Fruit fly (Drosophila melanogaster) whole organism, prepupa: ENCODE results near the gene Tango10.

ENCODE experiments used
- CG10631 ChIP-seq: fragments of 200-800 bp; sonication (Bioruptor generic); optimal IDR thresholded peaks from 2 replicates; lab custom pipeline; 2016; ENCODE audit warnings: missing biosample characterization, missing genetic modification characterization
- Ets21C ChIP-seq: fragments of 200-800 bp; sonication (Bioruptor generic); optimal IDR thresholded peaks from 3 replicates; lab custom pipeline; 2016; ENCODE audit warnings: missing biosample characterization, missing genetic modification characterization
- Ets96B ChIP-seq: fragments of 200-800 bp; optimal IDR thresholded peaks from 2 replicates; lab custom pipeline; 2019; ENCODE audit warnings: missing biosample characterization, mild to moderate bottlenecking, missing genetic modification characterization, moderate library complexity
- Gug ChIP-seq: fragments of 200-800 bp; sonication (Bioruptor generic); IDR thresholded peaks from 2 replicates; pipeline ENCODE4 v1.3.6; 2022; ENCODE audit warnings: missing biosample characterization, missing genetic modification characterization

dm6 chrX:11714529-11715262 is 5.3 kb upstream of the Tango10 start:
- TF ChIP-seq Ets21C (GFP tag; lab: Kevin White, UChicago) (no peak), Ets96B (tag; lab: Kevin White, UChicago) (no peak), Gug (GFP tag; lab: Robert Waterston, UW) (peak; percentile 51), CG10631 (GFP tag; lab: Kevin White, UChicago) (no peak)
